Fruit fly (Drosophila melanogaster) whole organism, prepupa: Measurements from ENCODE around the gene Cp18.

Experiments
- Blimp-1 ChIP-seq: fragments of 200-800 bp; sonication (Bioruptor generic); optimal IDR thresholded peaks from 3 replicates; lab custom pipeline; 2017; ENCODE audit warnings: missing biosample characterization, missing genetic modification characterization, mild to moderate bottlenecking, moderate library complexity, missing genetic modification reagents
- CG15336 ChIP-seq: fragments of 200-800 bp; sonication (Bioruptor generic); IDR thresholded peaks from 2 replicates; pipeline ENCODE4 v1.3.6; 2022; ENCODE audit warnings: missing biosample characterization, missing genetic modification characterization
- CG1621 ChIP-seq: fragments of 200-800 bp; sonication (Bioruptor generic); optimal IDR thresholded peaks from 3 replicates; lab custom pipeline; 2018; ENCODE audit warnings: missing biosample characterization, mild to moderate bottlenecking, missing genetic modification characterization
- CG6854 ChIP-seq: fragments of 200-800 bp; sonication (Bioruptor generic); optimal IDR thresholded peaks from 2 replicates; lab custom pipeline; 2017; ENCODE audit warnings: missing biosample characterization, mild to moderate bottlenecking, missing genetic modification characterization
- Hr39 ChIP-seq: fragments of 200-800 bp; sonication (Bioruptor generic); optimal IDR thresholded peaks from 2 replicates; lab custom pipeline; 2016; ENCODE audit warnings: missing biosample characterization, missing genetic modification characterization
- OdsH ChIP-seq: fragments of 200-800 bp; sonication (Bioruptor generic); optimal IDR thresholded peaks from 3 replicates; lab custom pipeline; 2016; ENCODE audit warnings: missing biosample characterization, missing genetic modification characterization
- Smox ChIP-seq: fragments of 200-800 bp; sonication (Bioruptor generic); optimal IDR thresholded peaks from 3 replicates; lab custom pipeline; 2016; ENCODE audit warnings: missing biosample characterization, missing genetic modification characterization
- Sox14 ChIP-seq: fragments of 200-800 bp; sonication (Bioruptor generic); optimal IDR thresholded peaks from 3 replicates; lab custom pipeline; 2016; ENCODE audit warnings: missing biosample characterization, missing genetic modification characterization
- achi ChIP-seq: fragments of 200-800 bp; sonication (Bioruptor generic); optimal IDR thresholded peaks from 3 replicates; lab custom pipeline; 2016; ENCODE audit warnings: missing biosample characterization, missing genetic modification characterization
- cyc ChIP-seq: fragments of 200-800 bp; sonication (Bioruptor generic); optimal IDR thresholded peaks from 3 replicates; lab custom pipeline; 2016; ENCODE audit warnings: missing biosample characterization, missing genetic modification characterization

- TF ChIP-seq Hr39 (GFP tag; lab: Kevin White, UChicago) (no peak), achi (GFP tag; lab: Kevin White, UChicago) (no peak), CG15336 (GFP tag; lab: Robert Waterston, UW) (no peak), CG6854 (GFP tag; lab: Kevin White, UChicago) (no peak), Smox (no peak), Sox14 (GFP tag; lab: Kevin White, UChicago) (no peak), CG1621 (tag; lab: Kevin White, UChicago) (no peak), cyc (GFP tag; lab: Kevin White, UChicago) (no peak), OdsH (GFP tag; lab: Kevin White, UChicago) (no peak), Blimp-1 (GFP tag; lab: Kevin White, UChicago) (no peak)
Observed at dm6 chr3L:8773713-8774112, 47.1 kb downstream of the Cp18 start.
